Worm (Caenorhabditis elegans): ENCODE results near the gene abts-4.
A peak's percentile ranks its signal among the peaks of the same experiment; 100 is the strongest.

DNA sequence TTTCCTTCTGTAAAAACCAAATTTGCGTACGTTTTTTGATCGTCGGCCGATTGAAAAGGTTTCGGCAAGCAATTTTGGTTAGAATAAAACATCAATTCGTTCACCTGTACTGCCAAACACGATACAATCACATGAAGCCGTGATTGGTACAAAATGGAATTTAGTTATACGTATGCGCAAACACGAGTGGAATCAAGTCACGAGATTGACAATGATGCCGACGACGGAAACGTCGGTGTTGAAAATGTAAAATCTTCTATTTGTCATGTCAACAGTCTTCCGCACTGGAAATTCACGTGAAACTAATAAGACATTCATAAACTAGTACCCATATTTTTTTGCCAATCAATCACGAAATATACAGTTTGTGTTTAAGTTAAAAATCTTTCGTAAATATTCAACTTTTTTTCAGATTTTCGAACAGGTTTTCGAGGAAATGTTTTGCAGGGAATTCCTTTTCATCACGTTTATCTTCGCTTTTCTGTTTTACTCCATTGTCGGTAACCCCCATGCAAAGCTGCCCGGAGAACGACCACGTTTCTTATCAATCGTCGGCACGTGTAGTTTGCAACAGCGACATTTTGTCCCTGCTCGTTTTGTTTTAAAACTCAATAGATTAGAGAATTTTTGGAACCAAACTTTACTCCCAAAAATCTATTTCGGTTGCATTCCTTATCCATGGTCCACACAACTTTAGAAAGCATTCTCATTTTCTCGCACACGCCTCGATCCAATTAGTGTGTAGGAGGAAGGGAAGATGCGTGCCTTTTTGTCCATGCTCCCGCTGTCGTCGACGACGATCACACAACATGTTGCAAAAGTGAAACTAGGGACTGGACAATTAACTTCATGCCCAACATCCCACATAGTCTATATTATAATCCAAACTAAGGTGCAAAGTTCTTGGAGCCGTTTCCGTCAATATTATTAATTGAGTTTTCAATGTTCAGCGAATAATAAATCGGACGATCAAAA is 22.2 kb downstream of the abts-4 start:
- TF ChIP-seq aly-2 (tag; optimal IDR thresholded peaks at IDR 0.05) (no peak), nhr-12 (tag; optimal IDR thresholded peaks at IDR 0.05) (no peak), ztf-11 (tag; optimal IDR thresholded peaks at IDR 0.05) (no peak), blmp-1 (tag; optimal IDR thresholded peaks at IDR 0.05; ENCODE audit: insufficient read depth) (peak; percentile 39)

All from whole organism, L2 larva.